Worm (Caenorhabditis elegans): Measurements from ENCODE around the gene F54D5.2.

ce11 chrII:11620630-11621246 lies 47.8 kb downstream of the F54D5.2 start:
- TF ChIP-seq ztf-23 (GFP tag; IDR thresholded peaks at IDR 0.05) (no peak), tab-1 (GFP tag; IDR thresholded peaks at IDR 0.05) (no peak), cog-1 (tag; optimal IDR thresholded peaks at IDR 0.05) (no peak)

Measured in whole organism, midembryonic.